Worm (Caenorhabditis elegans): ENCODE data around the gene ced-8.

DNA sequence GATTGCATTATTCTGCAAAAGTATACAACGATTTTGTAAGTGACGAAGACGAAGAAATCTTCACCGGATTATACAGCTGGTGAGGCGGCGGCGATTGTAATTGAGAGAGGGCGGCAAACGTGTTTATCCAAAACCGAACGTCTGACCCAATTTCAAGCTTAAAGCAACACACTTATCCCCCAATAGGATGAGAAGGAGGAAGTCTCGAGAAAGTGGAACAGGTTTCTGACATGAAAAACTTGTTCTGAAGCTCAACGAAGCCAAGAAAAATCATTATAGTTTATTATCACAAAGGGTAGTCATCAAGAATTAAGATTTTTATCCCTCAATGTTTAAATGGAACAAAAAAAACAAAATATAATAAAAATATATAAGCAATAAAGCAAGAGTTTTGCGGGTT, 1.7 kb upstream of the ced-8 start, which contains the start of gene spp-13:
- TF ChIP-seq B0261.1 (tag; optimal IDR thresholded peaks at IDR 0.05) (no peak), xnd-1 (tag; optimal IDR thresholded peaks at IDR 0.05) (no peak), pha-4 (tag; optimal IDR thresholded peaks at IDR 0.05) (no peak), ceh-91 (GFP tag; IDR thresholded peaks at IDR 0.05) (no peak), snpc-4 (GFP tag; optimal IDR thresholded peaks at IDR 0.05) (no peak), snpc-4 (tag; optimal IDR thresholded peaks at IDR 0.05) (no peak), F57A8.1 (GFP tag; optimal IDR thresholded peaks at IDR 0.05) (no peak), akir-1 (GFP tag; optimal IDR thresholded peaks at IDR 0.05) (no peak), dox-1 (GFP tag; IDR thresholded peaks at IDR 0.05) (no peak), ztf-18 (tag; optimal IDR thresholded peaks at IDR 0.05) (no peak), let-607 (tag; optimal IDR thresholded peaks at IDR 0.05) (no peak), F49E8.2 (tag; optimal IDR thresholded peaks at IDR 0.05; ENCODE audit: insufficient read depth) (no peak), egrh-3 (GFP tag; IDR thresholded peaks at IDR 0.05) (no peak), mes-4 (tag; optimal IDR thresholded peaks at IDR 0.05) (no peak)

Measured in whole organism, young adult.